Worm (Caenorhabditis elegans) whole organism, L3 larva: ENCODE data around the gene C17B7.4.
"Not testable (repeated sequence)": the region's sequence is repeated elsewhere in the genome, so short reads cannot be mapped to it uniquely, and the experiment has no call there.

Experiments
- R02D3.7 ChIP-seq: fragments of 150-350 bp; optimal IDR thresholded peaks from 2 replicates; lab custom pipeline; 2014; ENCODE audit warnings: missing biosample characterization, missing genetic modification characterization
- ZK546.5 ChIP-seq: sonication (generic microtip); optimal IDR thresholded peaks from 2 replicates; lab custom pipeline; 2017; ENCODE audit warnings: missing biosample characterization, missing genetic modification characterization
- ceh-16 ChIP-seq: sonication (generic microtip); optimal IDR thresholded peaks from 2 replicates; lab custom pipeline; 2017; ENCODE audit warnings: missing biosample characterization, missing genetic modification characterization
- ceh-28 ChIP-seq: fragments of 150-350 bp; optimal IDR thresholded peaks from 2 replicates; lab custom pipeline; 2014; ENCODE audit warnings: missing biosample characterization, missing genetic modification reagents, missing genetic modification characterization
- ceh-9 ChIP-seq: sonication (generic microtip); optimal IDR thresholded peaks from 2 replicates; lab custom pipeline; 2018; ENCODE audit warnings: missing biosample characterization, missing genetic modification characterization
- daf-12 ChIP-seq: fragments of 150-350 bp; optimal IDR thresholded peaks from 2 replicates; lab custom pipeline; 2014; ENCODE audit warnings: missing biosample characterization, missing genetic modification reagents, missing genetic modification characterization
- elt-1 ChIP-seq: fragments of 150-350 bp; optimal IDR thresholded peaks from 2 replicates; lab custom pipeline; 2014; ENCODE audit warnings: missing biosample characterization, missing genetic modification characterization
- elt-2 ChIP-seq: sonication (generic microtip); optimal IDR thresholded peaks from 2 replicates; lab custom pipeline; 2016; ENCODE audit warnings: missing genetic modification reagents, mild to moderate bottlenecking, missing genetic modification characterization, missing compliant biosample characterization
- fkh-10 ChIP-seq: sonication (generic microtip); optimal IDR thresholded peaks from 2 replicates; lab custom pipeline; 2017; ENCODE audit warnings: missing biosample characterization, missing genetic modification reagents, missing genetic modification characterization
- fos-1 ChIP-seq: fragments of 150-350 bp; optimal IDR thresholded peaks from 2 replicates; lab custom pipeline; 2014; ENCODE audit warnings: missing biosample characterization, missing genetic modification characterization
- jun-1 ChIP-seq: fragments of 150-350 bp; optimal IDR thresholded peaks from 2 replicates; lab custom pipeline; 2014; ENCODE audit warnings: missing biosample characterization, missing genetic modification reagents, missing genetic modification characterization
- lin-39 ChIP-seq: fragments of 150-350 bp; optimal IDR thresholded peaks from 2 replicates; lab custom pipeline; 2018; ENCODE audit warnings: missing biosample characterization, missing genetic modification reagents, missing genetic modification characterization
- lsy-12 ChIP-seq: sonication (generic microtip); optimal IDR thresholded peaks from 2 replicates; lab custom pipeline; 2016; ENCODE audit warnings: mild to moderate bottlenecking, missing genetic modification characterization, missing compliant biosample characterization
- mml-1 ChIP-seq: fragments of 150-350 bp; sonication (generic microtip); optimal IDR thresholded peaks from 3 replicates; lab custom pipeline; 2014; ENCODE audit warnings: missing biosample characterization, missing genetic modification characterization
- nhr-11 ChIP-seq: fragments of 150-350 bp; optimal IDR thresholded peaks from 2 replicates; lab custom pipeline; 2014; ENCODE audit warnings: missing biosample characterization, missing genetic modification characterization
- nhr-12 ChIP-seq: fragments of 150-350 bp; optimal IDR thresholded peaks from 2 replicates; lab custom pipeline; 2014; ENCODE audit warnings: missing biosample characterization, missing genetic modification characterization
- nhr-23 ChIP-seq: fragments of 150-350 bp; optimal IDR thresholded peaks from 2 replicates; lab custom pipeline; 2014; ENCODE audit warnings: missing biosample characterization, missing genetic modification reagents, missing genetic modification characterization
- nhr-25 ChIP-seq: sonication (generic microtip); optimal IDR thresholded peaks from 2 replicates; lab custom pipeline; 2017; ENCODE audit warnings: missing biosample characterization, missing genetic modification characterization
- nhr-28 ChIP-seq: fragments of 150-350 bp; optimal IDR thresholded peaks from 2 replicates; lab custom pipeline; 2014; ENCODE audit warnings: missing biosample characterization, missing genetic modification characterization
- nhr-76 ChIP-seq: fragments of 150-350 bp; sonication (generic microtip); optimal IDR thresholded peaks from 5 replicates; lab custom pipeline; 2014; ENCODE audit warnings: missing biosample characterization, missing genetic modification characterization
- pqm-1 ChIP-seq: fragments of 150-350 bp; optimal IDR thresholded peaks from 2 replicates; lab custom pipeline; 2017; ENCODE audit warnings: missing biosample characterization, missing genetic modification characterization, inconsistent platforms
- unc-62 ChIP-seq: fragments of 150-350 bp; sonication (generic microtip); optimal IDR thresholded peaks from 4 replicates; lab custom pipeline; 2014; ENCODE audit warnings: missing biosample characterization, missing genetic modification reagents, missing genetic modification characterization
- zag-1 ChIP-seq: fragments of 150-350 bp; optimal IDR thresholded peaks from 2 replicates; lab custom pipeline; 2014; ENCODE audit warnings: missing biosample characterization, missing genetic modification characterization
- ztf-11 ChIP-seq: fragments of 150-350 bp; optimal IDR thresholded peaks from 2 replicates; lab custom pipeline; 2014; ENCODE audit warnings: missing biosample characterization, missing genetic modification characterization

C17B7.4 gene

DNA sequence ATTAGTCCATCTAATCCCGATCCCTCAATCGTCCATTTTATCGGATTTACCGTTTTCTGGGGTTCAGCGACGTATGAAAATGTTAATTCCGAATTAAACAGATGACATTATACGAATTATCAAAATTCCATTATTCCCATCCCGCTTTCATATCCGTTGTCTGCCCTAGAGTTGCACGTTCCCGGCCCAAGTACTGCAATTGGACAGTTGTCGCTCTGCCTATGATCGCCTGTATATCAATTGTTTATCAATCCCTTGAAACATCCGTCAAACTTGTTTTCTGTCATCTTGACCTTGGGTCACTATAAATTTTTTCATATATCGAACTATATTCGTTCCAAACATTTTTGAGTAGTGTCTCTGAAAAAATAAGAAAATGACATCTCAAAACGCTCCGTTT, 19.2 kb downstream of the C17B7.4 start, which contains the start of gene C04E12.5:
C04E12.5 (plus strand) TSS at position 301 of the 400 bp plus-strand sequence.
- no peak for TF ChIP-seq nhr-12 (tag; lab: Kevin White, UChicago)

DNA sequence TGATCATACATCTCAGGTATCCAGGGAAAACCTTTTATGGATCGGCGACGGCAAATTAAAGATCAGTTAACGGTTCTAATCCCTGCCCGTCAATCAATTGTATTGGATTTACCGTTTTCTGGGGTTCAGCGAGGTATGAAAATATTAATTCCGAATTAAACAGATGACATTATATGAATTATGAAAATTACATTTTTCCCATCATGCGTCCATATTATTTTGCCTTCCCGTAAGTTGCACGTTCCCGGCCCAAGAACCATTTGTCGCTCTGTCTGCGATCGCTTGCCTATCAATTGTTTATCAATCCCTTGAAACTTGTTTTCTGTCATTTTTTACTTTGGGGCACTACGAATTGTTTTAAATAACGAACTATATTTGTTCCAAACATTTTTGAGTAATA, 22.5 kb downstream of the C17B7.4 start:
- TF ChIP-seq ceh-28 (tag; lab: Kevin White, UChicago), result no peak
- no peak for TF ChIP-seq ztf-11 (tag; lab: Kevin White, UChicago)
- TF ChIP-seq nhr-76 (tag; lab: Kevin White, UChicago), result no peak

DNA sequence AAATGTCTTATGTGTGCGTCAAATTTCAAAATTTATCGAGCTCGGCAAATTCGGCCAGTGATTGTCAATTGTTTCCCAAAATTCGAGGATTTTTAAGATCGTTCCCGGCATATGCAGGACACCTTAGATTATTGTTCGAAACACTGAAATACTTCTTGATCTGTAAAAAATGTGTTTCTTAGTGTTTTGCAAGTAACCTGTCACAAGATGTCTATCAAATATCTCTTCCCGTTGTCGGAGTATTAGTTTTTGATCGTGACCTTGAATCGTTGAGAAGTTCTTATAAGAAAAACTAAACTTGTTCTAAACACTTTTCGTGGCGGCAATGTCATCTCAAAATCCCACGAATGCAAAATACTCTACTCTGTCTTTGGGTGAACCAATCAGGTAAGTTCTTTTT, 23.4 kb downstream of the C17B7.4 start, which contains the start of gene C04E12.4:
C04E12.4 (plus strand) TSS at position 301 of the 400 bp plus-strand sequence.
- no peak for TF ChIP-seq lin-39 (tag; lab: Kevin White, UChicago)
- TF ChIP-seq daf-12 (tag; lab: Kevin White, UChicago), result no peak
- TF ChIP-seq pqm-1 (tag; lab: Kevin White, UChicago), result no peak
- TF ChIP-seq ZK546.5 (tag; lab: Kevin White, UChicago), result no peak
- TF ChIP-seq nhr-11 (tag; lab: Kevin White, UChicago), result no peak
- no peak for TF ChIP-seq fos-1 (tag; lab: Kevin White, UChicago)
- no peak for TF ChIP-seq unc-62
- TF ChIP-seq nhr-25 (tag; lab: Kevin White, UChicago), result peak; percentile 3
- no peak for TF ChIP-seq nhr-28

DNA sequence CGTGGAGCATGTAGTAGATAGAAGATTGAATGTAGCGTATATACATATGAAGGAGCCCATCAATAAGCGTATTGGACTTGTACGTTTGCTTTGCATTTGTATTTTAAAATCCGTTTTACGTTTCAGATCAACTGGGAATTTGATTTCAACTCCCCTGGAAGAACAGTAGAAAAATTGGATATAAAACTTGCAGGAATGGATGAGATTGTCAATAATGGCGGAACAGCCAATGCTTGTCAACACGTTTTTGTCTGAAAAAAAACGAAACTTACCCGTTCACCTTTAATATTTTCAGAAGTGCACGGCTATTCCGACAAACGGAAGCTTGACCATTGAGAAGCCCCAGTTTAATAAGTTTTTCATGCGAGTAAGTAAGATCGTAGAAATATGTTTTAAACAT, 28.7 kb downstream of the C17B7.4 start, which contains the start of gene C04E12.2:
C04E12.2 (plus strand) TSS at position 301 of the 400 bp plus-strand sequence.
- not testable (repeated sequence) for TF ChIP-seq zag-1, lsy-12, R02D3.7 (tag; lab: Kevin White, UChicago)
- TF ChIP-seq, all 47 proteins: peak for 0; not testable (repeated sequence) for 47

DNA sequence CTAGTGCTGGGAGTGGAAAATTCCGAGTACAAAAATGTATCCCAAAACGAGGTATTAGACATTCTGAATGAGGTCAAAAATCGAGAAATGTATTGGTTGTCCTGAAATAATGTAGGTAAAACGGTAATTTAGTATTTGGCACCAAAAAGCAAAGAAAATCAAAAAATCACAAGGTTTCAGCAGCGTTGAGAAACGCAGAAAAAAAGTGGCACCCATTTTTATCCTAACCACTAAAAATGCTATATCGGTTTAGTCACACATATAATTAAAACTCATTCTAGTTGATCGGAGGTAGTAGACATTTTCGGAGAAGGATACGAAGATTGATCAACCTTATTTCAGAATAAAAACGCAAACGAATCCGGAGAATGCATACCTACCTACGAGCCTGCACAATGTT, 33.6 kb downstream of the C17B7.4 start, which contains the start of gene srx-121:
srx-121 (minus strand) TSS at position 101 of the 400 bp plus-strand sequence.
- TF ChIP-seq nhr-76 (tag; lab: Kevin White, UChicago), result no peak
- TF ChIP-seq daf-12 (tag; lab: Kevin White, UChicago), result no peak
- TF ChIP-seq mml-1 (tag; lab: Kevin White, UChicago), result no peak
- no peak for TF ChIP-seq nhr-25 (tag; lab: Kevin White, UChicago)

DNA sequence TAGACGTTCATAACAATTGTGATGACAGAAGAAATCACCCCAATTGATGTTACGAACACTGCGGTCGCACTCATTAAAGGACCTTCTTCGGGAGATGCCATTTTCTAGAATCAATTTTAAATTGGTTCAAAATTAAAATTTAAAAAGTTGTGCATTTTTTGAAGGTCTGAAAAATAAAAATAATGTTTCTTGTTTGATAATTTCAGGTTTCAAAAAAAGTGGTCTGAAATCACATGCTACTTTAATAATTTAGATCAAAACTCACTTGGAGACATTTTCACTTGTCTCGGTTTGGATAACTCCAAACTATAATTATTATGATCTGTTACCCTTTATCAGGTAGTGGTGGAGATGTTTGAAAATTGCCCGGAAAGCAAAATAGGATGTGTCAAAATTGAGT, 37.9 kb downstream of the C17B7.4 start, which contains the start of gene srbc-2:
srbc-2 (minus strand) TSS at position 101 of the 400 bp plus-strand sequence.
- no peak for TF ChIP-seq nhr-76 (tag; lab: Kevin White, UChicago)
- no peak for TF ChIP-seq elt-1 (tag; lab: Kevin White, UChicago)

DNA sequence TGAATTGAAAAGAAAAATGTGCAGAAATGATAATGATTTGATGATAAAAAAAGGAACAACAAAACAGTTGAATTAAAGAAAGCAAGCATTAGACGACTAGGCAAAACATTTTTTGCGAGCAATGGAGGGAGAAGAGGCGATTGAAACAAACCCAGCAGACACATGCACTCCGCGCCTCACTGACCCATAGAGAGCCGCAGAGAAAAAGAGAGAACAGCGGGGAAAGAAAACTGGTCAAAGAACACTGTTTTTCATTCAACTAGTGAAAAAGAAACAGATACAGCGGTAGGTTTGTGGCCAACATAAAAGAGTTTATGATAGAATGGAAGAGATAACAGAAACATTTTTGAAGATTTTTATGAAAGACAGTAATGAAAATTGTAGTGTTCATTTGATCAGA, 49.2 kb downstream of the C17B7.4 start:
- peak; percentile 36 for TF ChIP-seq ceh-28 (tag; lab: Kevin White, UChicago)
- peak; percentile 31 for TF ChIP-seq nhr-23
- TF ChIP-seq ceh-16, result no peak
- peak; percentile 3 for TF ChIP-seq lin-39 (tag; lab: Kevin White, UChicago)
- no peak for TF ChIP-seq nhr-12 (tag; lab: Kevin White, UChicago)
- no peak for TF ChIP-seq ceh-9 (tag; lab: Kevin White, UChicago)
- peak; percentile 17 for TF ChIP-seq jun-1
- TF ChIP-seq elt-2 (tag; lab: Kevin White, UChicago), result peak; percentile 64
- TF ChIP-seq pqm-1 (tag; lab: Kevin White, UChicago), result peak; percentile 62
- TF ChIP-seq ztf-11 (tag; lab: Kevin White, UChicago), result no peak
- no peak for TF ChIP-seq fos-1 (tag; lab: Kevin White, UChicago)
- TF ChIP-seq fkh-10 (GFP tag; lab: Kevin White, UChicago), result no peak
